Worm (Caenorhabditis elegans) whole organism, L3 larva: Measurements from ENCODE around the gene C03B1.6.

ENCODE experiments used
- elt-1 ChIP-seq: fragments of 150-350 bp; optimal IDR thresholded peaks from 2 replicates; lab custom pipeline; 2014; ENCODE audit warnings: missing biosample characterization, missing genetic modification characterization
- elt-2 ChIP-seq: sonication (generic microtip); optimal IDR thresholded peaks from 2 replicates; lab custom pipeline; 2016; ENCODE audit warnings: missing genetic modification reagents, mild to moderate bottlenecking, missing genetic modification characterization, missing compliant biosample characterization
- lin-15B ChIP-seq: fragments of 150-350 bp; optimal IDR thresholded peaks from 2 replicates; lab custom pipeline; 2014; ENCODE audit warnings: missing biosample characterization, missing genetic modification characterization
- nhr-11 ChIP-seq: fragments of 150-350 bp; optimal IDR thresholded peaks from 2 replicates; lab custom pipeline; 2014; ENCODE audit warnings: missing biosample characterization, missing genetic modification characterization
- nhr-23 ChIP-seq: fragments of 150-350 bp; optimal IDR thresholded peaks from 2 replicates; lab custom pipeline; 2014; ENCODE audit warnings: missing biosample characterization, missing genetic modification reagents, missing genetic modification characterization
- nhr-25 ChIP-seq: sonication (generic microtip); optimal IDR thresholded peaks from 2 replicates; lab custom pipeline; 2017; ENCODE audit warnings: missing biosample characterization, missing genetic modification characterization
- nhr-28 ChIP-seq: fragments of 150-350 bp; optimal IDR thresholded peaks from 2 replicates; lab custom pipeline; 2014; ENCODE audit warnings: missing biosample characterization, missing genetic modification characterization
- nhr-77 ChIP-seq: fragments of 150-350 bp; optimal IDR thresholded peaks from 2 replicates; lab custom pipeline; 2014; ENCODE audit warnings: missing biosample characterization, missing genetic modification characterization
- sea-2 ChIP-seq: fragments of 150-350 bp; sonication (generic microtip); optimal IDR thresholded peaks from 4 replicates; lab custom pipeline; 2014; ENCODE audit warnings: missing biosample characterization, missing genetic modification reagents, missing genetic modification characterization
- skn-1 ChIP-seq: fragments of 150-350 bp; optimal IDR thresholded peaks from 2 replicates; lab custom pipeline; 2014; ENCODE audit warnings: missing biosample characterization, missing genetic modification characterization
- snpc-4 ChIP-seq: fragments of 150-350 bp; optimal IDR thresholded peaks from 2 replicates; lab custom pipeline; 2014; ENCODE audit warnings: missing biosample characterization, missing genetic modification characterization
- zag-1 ChIP-seq: fragments of 150-350 bp; optimal IDR thresholded peaks from 2 replicates; lab custom pipeline; 2014; ENCODE audit warnings: missing biosample characterization, missing genetic modification characterization

DNA sequence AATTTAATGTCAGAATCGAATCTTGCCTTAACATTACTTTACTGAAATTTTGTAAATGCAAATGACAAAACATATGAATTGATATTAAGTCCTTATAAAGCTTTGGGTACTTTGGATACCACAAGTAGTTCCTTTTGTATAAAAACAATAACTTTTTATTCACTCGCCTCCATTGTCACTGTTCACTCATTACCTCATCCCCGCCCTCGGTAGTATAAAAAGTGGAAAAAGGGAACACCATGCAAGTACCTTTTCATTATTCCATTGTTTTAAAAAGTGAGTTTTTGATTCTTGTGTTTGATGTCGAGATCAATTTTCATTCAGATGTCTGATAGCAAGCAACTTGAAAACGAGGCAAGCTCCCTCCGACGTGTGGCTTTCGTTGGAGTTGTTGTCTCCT lies 16.1 kb upstream of the C03B1.6 start, which contains the start of gene col-171:
- TF ChIP-seq nhr-23 (tag; lab: Kevin White, UChicago) = no peak
- TF ChIP-seq elt-1 (tag; lab: Kevin White, UChicago) = no peak
- TF ChIP-seq zag-1 (tag; lab: Kevin White, UChicago) = no peak
- no peak for TF ChIP-seq snpc-4
- TF ChIP-seq nhr-11 = no peak
- no peak for TF ChIP-seq elt-2 (tag; lab: Kevin White, UChicago)
- TF ChIP-seq nhr-25 (tag; lab: Kevin White, UChicago) = no peak
- no peak for TF ChIP-seq skn-1
- no peak for TF ChIP-seq lin-15B
- no peak for TF ChIP-seq nhr-77
- TF ChIP-seq sea-2 = no peak
- TF ChIP-seq nhr-28 (tag; lab: Kevin White, UChicago) = no peak
